Fruit fly (Drosophila melanogaster) Kc167 (cell line): ENCODE results near the gene CG31407.

ENCODE experiments used
- Myc ChIP-seq: fragments of >200 bp; optimal IDR thresholded peaks from 2 replicates; lab custom pipeline; 2017; ENCODE audit warnings: missing external identifiers
- Sin3A ChIP-seq: fragments of >200 bp; optimal IDR thresholded peaks from 2 replicates; lab custom pipeline; 2018; ENCODE audit warnings: missing external identifiers
- h ChIP-seq: fragments of >200 bp; optimal IDR thresholded peaks from 3 replicates; lab custom pipeline; 2018; ENCODE audit warnings: missing external identifiers
- psq ChIP-seq: fragments of >200 bp; optimal IDR thresholded peaks from 2 replicates; lab custom pipeline; 2017; ENCODE audit warnings: missing external identifiers
- ttk ChIP-seq: sonication (Bioruptor generic); optimal IDR thresholded peaks from 2 replicates; lab custom pipeline; 2017; ENCODE audit warnings: missing external identifiers

dm6 chr3R:10034995-10035446, 10.1 kb upstream of the CG31407 start:
- no peak for TF ChIP-seq psq
- no peak for TF ChIP-seq Sin3A (lab: Kevin White, UChicago)
- no peak for TF ChIP-seq h (lab: Kevin White, UChicago)
- no peak for TF ChIP-seq ttk (lab: Kevin White, UChicago)
- no peak for TF ChIP-seq Myc (lab: Kevin White, UChicago)
